Fruit fly (Drosophila melanogaster) whole organism, prepupa: ENCODE results near the gene CG18130.

Experiments
- CG10669 ChIP-seq: fragments of 200-800 bp; sonication (Bioruptor generic); optimal IDR thresholded peaks from 3 replicates; lab custom pipeline; 2018; ENCODE audit warnings: missing biosample characterization, mild to moderate bottlenecking, missing genetic modification characterization, moderate library complexity
- CG11762 ChIP-seq: fragments of 200-800 bp; sonication (Bioruptor generic); optimal IDR thresholded peaks from 3 replicates; lab custom pipeline; 2016; ENCODE audit warnings: missing biosample characterization, missing genetic modification characterization; ENCODE audit not compliant: insufficient read depth
- CG15336 ChIP-seq: fragments of 200-800 bp; sonication (Bioruptor generic); IDR thresholded peaks from 2 replicates; pipeline ENCODE4 v1.3.6; 2022; ENCODE audit warnings: missing biosample characterization, missing genetic modification characterization
- CG3919 ChIP-seq: fragments of 200-800 bp; sonication (Bioruptor generic); optimal IDR thresholded peaks from 3 replicates; lab custom pipeline; 2016; ENCODE audit warnings: missing biosample characterization, missing genetic modification characterization
- CG8119 ChIP-seq: fragments of 200-800 bp; sonication (Bioruptor generic); IDR thresholded peaks from 3 replicates; pipeline ENCODE4 v1.3.6; 2022; ENCODE audit warnings: missing biosample characterization, missing genetic modification characterization
- CG9139 ChIP-seq: fragments of 200-800 bp; sonication (Bioruptor generic); optimal IDR thresholded peaks from 3 replicates; lab custom pipeline; 2017; ENCODE audit warnings: missing biosample characterization, mild to moderate bottlenecking, missing genetic modification characterization
- Met ChIP-seq: fragments of 200-800 bp; sonication (Bioruptor generic); optimal IDR thresholded peaks from 3 replicates; lab custom pipeline; 2016; ENCODE audit warnings: missing biosample characterization, missing genetic modification characterization
- Sox102F ChIP-seq: fragments of 200-800 bp; sonication (Bioruptor generic); optimal IDR thresholded peaks from 2 replicates; lab custom pipeline; 2016; ENCODE audit warnings: missing biosample characterization, mild to moderate bottlenecking, missing genetic modification characterization
- Sox14 ChIP-seq: fragments of 200-800 bp; sonication (Bioruptor generic); optimal IDR thresholded peaks from 3 replicates; lab custom pipeline; 2016; ENCODE audit warnings: missing biosample characterization, missing genetic modification characterization
- cyc ChIP-seq: fragments of 200-800 bp; sonication (Bioruptor generic); optimal IDR thresholded peaks from 3 replicates; lab custom pipeline; 2016; ENCODE audit warnings: missing biosample characterization, missing genetic modification characterization
- ss ChIP-seq, 2 experiments: fragments of 200-800 bp; sonication (Bioruptor generic); optimal IDR thresholded peaks; 2 replicates in 1 of 2; 3 replicates in 1 of 2; lab custom pipeline; 2017 to 2018; ENCODE audit warnings: mild to moderate bottlenecking in 2 of 2, missing biosample characterization in 2 of 2, missing genetic modification characterization in 2 of 2, moderate library complexity in 1 of 2
- vri ChIP-seq: fragments of 200-800 bp; sonication (Bioruptor generic); optimal IDR thresholded peaks from 3 replicates; lab custom pipeline; 2016; ENCODE audit warnings: missing biosample characterization, mild to moderate bottlenecking, missing genetic modification characterization

- TF ChIP-seq CG8119 (no peak), Met (GFP tag; lab: Kevin White, UChicago) (no peak), vri (no peak), Sox14 (GFP tag; lab: Kevin White, UChicago) (no peak), Sox102F (no peak), ss (GFP tag; optimal IDR thresholded peaks at IDR 0.05; lab: Kevin White, UChicago) (no peak), CG9139 (no peak), CG3919 (no peak), cyc (GFP tag; lab: Kevin White, UChicago) (no peak), CG11762 (GFP tag; lab: Kevin White, UChicago) (no peak), CG15336 (no peak), CG10669 (GFP tag; lab: Kevin White, UChicago) (no peak)
Measured at dm6 chrX:12007593-12007992, 15.0 kb upstream of the CG18130 start.
